Worm (Caenorhabditis elegans) whole organism, mixed stage, embryonic: ENCODE measurements around the gene fbxa-215.

Experiments used
- M03D4.4 ChIP-seq: sonication (generic microtip); optimal IDR thresholded peaks from 2 replicates; lab custom pipeline; 2017; ENCODE audit warnings: mild to moderate bottlenecking, missing genetic modification characterization, missing compliant biosample characterization
- bed-3 ChIP-seq: fragments of 200-800 bp; sonication (Bioruptor generic); optimal IDR thresholded peaks from 3 replicates; lab custom pipeline; 2018; ENCODE audit warnings: mild to moderate bottlenecking, missing genetic modification characterization, moderate library complexity, missing compliant biosample characterization
- blmp-1 ChIP-seq: fragments of 150-350 bp; optimal IDR thresholded peaks from 2 replicates; lab custom pipeline; 2014; ENCODE audit warnings: missing biosample characterization, missing genetic modification characterization
- ceh-39 ChIP-seq: fragments of 150-350 bp; optimal IDR thresholded peaks from 2 replicates; lab custom pipeline; 2014; ENCODE audit warnings: missing biosample characterization, missing genetic modification characterization
- ceh-43 ChIP-seq: fragments of 200-800 bp; sonication (Bioruptor generic); optimal IDR thresholded peaks from 2 replicates; lab custom pipeline; 2018; ENCODE audit warnings: mild to moderate bottlenecking, missing genetic modification characterization, moderate library complexity, missing compliant biosample characterization
- ceh-83 ChIP-seq: fragments of 200-800 bp; sonication (Bioruptor generic); optimal IDR thresholded peaks from 2 replicates; lab custom pipeline; 2018; ENCODE audit warnings: mild to moderate bottlenecking, missing genetic modification characterization, missing compliant biosample characterization
- ces-1 ChIP-seq: fragments of 150-350 bp; optimal IDR thresholded peaks from 2 replicates; lab custom pipeline; 2014; ENCODE audit warnings: missing biosample characterization, missing genetic modification reagents, missing genetic modification characterization
- cnd-1 ChIP-seq: fragments of 200-800 bp; sonication (Bioruptor generic); optimal IDR thresholded peaks from 2 replicates; lab custom pipeline; 2018; ENCODE audit warnings: mild to moderate bottlenecking, missing genetic modification characterization, missing compliant biosample characterization
- drap-1 ChIP-seq: fragments of 200-800 bp; sonication (Bioruptor generic); optimal IDR thresholded peaks from 3 replicates; lab custom pipeline; 2018; ENCODE audit warnings: mild to moderate bottlenecking, missing genetic modification characterization, missing compliant biosample characterization
- elt-1 ChIP-seq: sonication (generic microtip); optimal IDR thresholded peaks from 2 replicates; lab custom pipeline; 2017; ENCODE audit warnings: missing genetic modification characterization, mild to moderate bottlenecking, missing compliant biosample characterization, antibody characterized with exemption, moderate library complexity, borderline replicate concordance; ENCODE audit not compliant: insufficient read depth
- elt-3 ChIP-seq: fragments of 150-350 bp; optimal IDR thresholded peaks from 2 replicates; lab custom pipeline; 2014; ENCODE audit warnings: missing biosample characterization, missing genetic modification characterization
- flh-1 ChIP-seq: fragments of 200-800 bp; sonication (Bioruptor generic); optimal IDR thresholded peaks from 2 replicates; lab custom pipeline; 2018; ENCODE audit warnings: mild to moderate bottlenecking, missing genetic modification characterization, moderate library complexity, missing compliant biosample characterization
- ham-2 ChIP-seq: fragments of 200-800 bp; sonication (Bioruptor generic); optimal IDR thresholded peaks from 2 replicates; lab custom pipeline; 2018; ENCODE audit warnings: mild to moderate bottlenecking, missing genetic modification characterization, missing compliant biosample characterization
- hlh-1 ChIP-seq: fragments of 150-350 bp; optimal IDR thresholded peaks from 2 replicates; lab custom pipeline; 2014; ENCODE audit warnings: missing biosample characterization, missing genetic modification reagents, missing genetic modification characterization
- lin-13 ChIP-seq: fragments of 150-350 bp; optimal IDR thresholded peaks from 2 replicates; lab custom pipeline; 2014; ENCODE audit warnings: missing biosample characterization, missing genetic modification characterization
- lin-32 ChIP-seq: fragments of 200-800 bp; sonication (Bioruptor generic); optimal IDR thresholded peaks from 2 replicates; lab custom pipeline; 2018; ENCODE audit warnings: mild to moderate bottlenecking, missing genetic modification characterization, missing compliant biosample characterization
- lsy-2 ChIP-seq: fragments of 150-350 bp; optimal IDR thresholded peaks from 2 replicates; lab custom pipeline; 2014; ENCODE audit warnings: missing biosample characterization, missing genetic modification characterization
- mab-5 ChIP-seq: fragments of 150-350 bp; optimal IDR thresholded peaks from 2 replicates; lab custom pipeline; 2014; ENCODE audit warnings: missing biosample characterization, missing genetic modification characterization
- mls-2 ChIP-seq: sonication (generic microtip); optimal IDR thresholded peaks from 2 replicates; lab custom pipeline; 2016; ENCODE audit warnings: mild to moderate bottlenecking, missing genetic modification characterization, moderate library complexity, missing compliant biosample characterization
- nhr-12 ChIP-seq: fragments of 150-350 bp; optimal IDR thresholded peaks from 2 replicates; lab custom pipeline; 2014; ENCODE audit warnings: missing biosample characterization, missing genetic modification characterization
- nhr-2 ChIP-seq: fragments of 150-350 bp; optimal IDR thresholded peaks from 2 replicates; lab custom pipeline; 2014; ENCODE audit warnings: missing biosample characterization, missing genetic modification characterization
- nhr-237 ChIP-seq: fragments of 150-350 bp; optimal IDR thresholded peaks from 2 replicates; lab custom pipeline; 2014; ENCODE audit warnings: missing biosample characterization, missing genetic modification characterization
- nhr-28 ChIP-seq: fragments of 150-350 bp; optimal IDR thresholded peaks from 2 replicates; lab custom pipeline; 2014; ENCODE audit warnings: missing biosample characterization, missing genetic modification characterization
- nhr-76 ChIP-seq: sonication (generic microtip); optimal IDR thresholded peaks from 2 replicates; lab custom pipeline; 2017; ENCODE audit warnings: missing biosample characterization, missing genetic modification characterization
- pha-4 ChIP-seq: fragments of 150-350 bp; optimal IDR thresholded peaks from 2 replicates; lab custom pipeline; 2018; ENCODE audit warnings: missing biosample characterization, missing genetic modification reagents, missing genetic modification characterization
- sem-2 ChIP-seq: fragments of 200-800 bp; sonication (Bioruptor generic); optimal IDR thresholded peaks from 2 replicates; lab custom pipeline; 2018; ENCODE audit warnings: mild to moderate bottlenecking, missing genetic modification characterization, missing compliant biosample characterization
- snpc-4 ChIP-seq: fragments of 150-350 bp; optimal IDR thresholded peaks from 2 replicates; lab custom pipeline; 2014; ENCODE audit warnings: missing biosample characterization, missing genetic modification characterization
- sptf-1 ChIP-seq: sonication (generic microtip); optimal IDR thresholded peaks from 2 replicates; lab custom pipeline; 2017; ENCODE audit warnings: mild to moderate bottlenecking, missing genetic modification characterization, moderate library complexity, missing compliant biosample characterization
- tbx-8 ChIP-seq: fragments of 200-800 bp; sonication (Bioruptor generic); optimal IDR thresholded peaks from 2 replicates; lab custom pipeline; 2018; ENCODE audit warnings: mild to moderate bottlenecking, missing genetic modification characterization, moderate library complexity, missing compliant biosample characterization
- unc-120 ChIP-seq: sonication (generic microtip); optimal IDR thresholded peaks from 2 replicates; lab custom pipeline; 2017; ENCODE audit warnings: missing genetic modification characterization, missing compliant biosample characterization; ENCODE audit not compliant: poor library complexity, severe bottlenecking
- unc-39 ChIP-seq: fragments of 150-350 bp; optimal IDR thresholded peaks from 2 replicates; lab custom pipeline; 2014; ENCODE audit warnings: missing biosample characterization, missing genetic modification characterization
- unc-62 ChIP-seq: fragments of 150-350 bp; optimal IDR thresholded peaks from 2 replicates; lab custom pipeline; 2014; ENCODE audit warnings: missing biosample characterization, missing genetic modification reagents, missing genetic modification characterization
- zip-8 ChIP-seq: fragments of 150-350 bp; optimal IDR thresholded peaks from 2 replicates; lab custom pipeline; 2014; ENCODE audit warnings: missing biosample characterization, missing genetic modification characterization
- ztf-11 ChIP-seq: fragments of 150-350 bp; optimal IDR thresholded peaks from 2 replicates; lab custom pipeline; 2014; ENCODE audit warnings: missing biosample characterization, missing genetic modification characterization

fbxa-215 gene

ce11 chrIV:13703828-13704425, 37.2 kb upstream of the fbxa-215 start, which contains the start of gene tlp-1:
Gene tlp-1 (minus strand): TSS chrIV:13704082.
- peak; percentile 36 for TF ChIP-seq mab-5 (tag; lab: Kevin White, UChicago)
- TF ChIP-seq tbx-8 (GFP tag; lab: Kevin White, UChicago): peak; percentile 18
- no peak for TF ChIP-seq ceh-43 (GFP tag; lab: Kevin White, UChicago)
- TF ChIP-seq nhr-2 (tag; lab: Kevin White, UChicago): peak; percentile 89
- TF ChIP-seq cnd-1 (tag; lab: Kevin White, UChicago): no peak
- no peak for TF ChIP-seq nhr-76
- no peak for TF ChIP-seq ceh-83
- TF ChIP-seq nhr-237 (tag; lab: Kevin White, UChicago): no peak
- no peak for TF ChIP-seq lin-13
- no peak for TF ChIP-seq flh-1 (GFP tag; lab: Kevin White, UChicago)
- no peak for TF ChIP-seq ces-1 (GFP tag; lab: Kevin White, UChicago)
- no peak for TF ChIP-seq unc-39 (tag; lab: Kevin White, UChicago)
- TF ChIP-seq snpc-4 (tag; lab: Kevin White, UChicago): no peak
- peak; percentile 42 for TF ChIP-seq unc-120 (tag; lab: Kevin White, UChicago)
- no peak for TF ChIP-seq drap-1 (GFP tag; lab: Kevin White, UChicago)
- peak; percentile 88 for TF ChIP-seq elt-1 (tag; lab: Kevin White, UChicago)
- TF ChIP-seq sptf-1: no peak
- TF ChIP-seq nhr-12 (tag; lab: Kevin White, UChicago): no peak
- TF ChIP-seq unc-62: peak; percentile 100
- no peak for TF ChIP-seq mls-2 (tag; lab: Kevin White, UChicago)
- no peak for TF ChIP-seq lin-32 (GFP tag; lab: Kevin White, UChicago)
- TF ChIP-seq hlh-1 (tag; lab: Kevin White, UChicago): peak; percentile 72
- no peak for TF ChIP-seq nhr-28 (tag; lab: Kevin White, UChicago)
- no peak for TF ChIP-seq ceh-39
- no peak for TF ChIP-seq blmp-1 (tag; lab: Kevin White, UChicago)
- no peak for TF ChIP-seq elt-3 (tag; lab: Kevin White, UChicago)
- no peak for TF ChIP-seq pha-4 (tag; lab: Kevin White, UChicago)
- TF ChIP-seq ham-2 (GFP tag; lab: Kevin White, UChicago): no peak
- no peak for TF ChIP-seq zip-8
- TF ChIP-seq sem-2 (GFP tag; lab: Kevin White, UChicago): no peak
- no peak for TF ChIP-seq M03D4.4 (tag; lab: Kevin White, UChicago)
- TF ChIP-seq ztf-11 (tag; lab: Kevin White, UChicago): no peak
- no peak for TF ChIP-seq bed-3 (GFP tag; lab: Kevin White, UChicago)
- no peak for TF ChIP-seq lsy-2 (tag; lab: Kevin White, UChicago)

ce11 chrIV:13702681-13703080, 36.0 kb upstream of the fbxa-215 start:
- TF ChIP-seq elt-1 (tag; lab: Kevin White, UChicago): no peak
- no peak for TF ChIP-seq ham-2 (GFP tag; lab: Kevin White, UChicago)
- TF ChIP-seq tbx-8 (GFP tag; lab: Kevin White, UChicago): no peak
- TF ChIP-seq flh-1 (GFP tag; lab: Kevin White, UChicago): no peak
- TF ChIP-seq mab-5 (tag; lab: Kevin White, UChicago): no peak
- no peak for TF ChIP-seq M03D4.4 (tag; lab: Kevin White, UChicago)
- TF ChIP-seq snpc-4 (tag; lab: Kevin White, UChicago): no peak
- no peak for TF ChIP-seq sptf-1

- TF ChIP-seq unc-120 (tag; lab: Kevin White, UChicago): no peak
- TF ChIP-seq cnd-1 (tag; lab: Kevin White, UChicago): peak; percentile 6
- TF ChIP-seq ham-2 (GFP tag; lab: Kevin White, UChicago): no peak
These were observed 34.8 kb upstream of the fbxa-215 start for ce11 chrIV:13701472-13701871.

ce11 chrIV:13700847-13701246, 34.1 kb upstream of the fbxa-215 start:
- TF ChIP-seq unc-39 (tag; lab: Kevin White, UChicago) (no peak), lin-32 (GFP tag; lab: Kevin White, UChicago) (no peak), unc-120 (tag; lab: Kevin White, UChicago) (no peak), tbx-8 (GFP tag; lab: Kevin White, UChicago) (no peak), bed-3 (GFP tag; lab: Kevin White, UChicago) (no peak), mls-2 (tag; lab: Kevin White, UChicago) (no peak), cnd-1 (tag; lab: Kevin White, UChicago) (no peak), nhr-28 (tag; lab: Kevin White, UChicago) (no peak), lsy-2 (tag; lab: Kevin White, UChicago) (no peak), ces-1 (GFP tag; lab: Kevin White, UChicago) (no peak), ceh-43 (GFP tag; lab: Kevin White, UChicago) (no peak), nhr-12 (tag; lab: Kevin White, UChicago) (no peak), nhr-2 (tag; lab: Kevin White, UChicago) (no peak), hlh-1 (tag; lab: Kevin White, UChicago) (no peak)
